Fruit fly (Drosophila melanogaster): ENCODE data around the gene CG12093.
A peak's percentile ranks its signal among the peaks of the same experiment; 100 is the strongest.

CG12093 gene

dm6 chr3L:2727023-2727422, 46.8 kb downstream of the CG12093 start:
- no peak for TF ChIP-seq cad (GFP tag; optimal IDR thresholded peaks at IDR 0.05)
- TF ChIP-seq Hmr (GFP tag; optimal IDR thresholded peaks at IDR 0.05), result peak; percentile 27
- TF ChIP-seq MTF-1 (GFP tag; optimal IDR thresholded peaks at IDR 0.05; ENCODE audit: borderline replicate concordance), result no peak
- TF ChIP-seq CG13424 (tag; optimal IDR thresholded peaks at IDR 0.05), result peak; percentile 23
- peak; percentile 26 for TF ChIP-seq fd3F (GFP tag; optimal IDR thresholded peaks at IDR 0.05)
- peak; percentile 45 for TF ChIP-seq CG15269 (tag; optimal IDR thresholded peaks at IDR 0.05)
- peak; percentile 39 for TF ChIP-seq Oli (tag; optimal IDR thresholded peaks at IDR 0.05)
- TF ChIP-seq CG7372 (GFP tag; IDR thresholded peaks at IDR 0.05), result peak; percentile 76
- peak; percentile 14 for TF ChIP-seq CG16815 (GFP tag; optimal IDR thresholded peaks at IDR 0.05)
- TF ChIP-seq CG10321 (GFP tag; IDR thresholded peaks at IDR 0.05), result peak; percentile 54; the same call in 1 of the 2 replicates
- TF ChIP-seq H2.0 (GFP tag; IDR thresholded peaks at IDR 0.05), result peak; percentile 68
- TF ChIP-seq btn (GFP tag; optimal IDR thresholded peaks at IDR 0.05), result no peak
- peak; percentile 44 for TF ChIP-seq nmo (GFP tag; optimal IDR thresholded peaks at IDR 0.05)
- no peak for TF ChIP-seq Eip74EF (GFP tag; optimal IDR thresholded peaks at IDR 0.05)
- peak; percentile 74; the same call in 2 of the 3 replicates for TF ChIP-seq CG11456 (GFP tag; IDR thresholded peaks at IDR 0.05)
- TF ChIP-seq cwo (GFP tag; optimal IDR thresholded peaks at IDR 0.05), result peak; percentile 26
- no peak for TF ChIP-seq hkb (optimal IDR thresholded peaks at IDR 0.05)
- TF ChIP-seq hkb (GFP tag; IDR thresholded peaks at IDR 0.05), result peak; percentile 56
- TF ChIP-seq danr (GFP tag; IDR thresholded peaks at IDR 0.05), result no peak
- TF ChIP-seq Doc3 (GFP tag; IDR thresholded peaks at IDR 0.05; ENCODE audit: partially characterized antibody), result no peak
- TF ChIP-seq ken (GFP tag; IDR thresholded peaks at IDR 0.05), result peak; percentile 51; the same call in 1 of the 3 replicates
- peak; percentile 56 for TF ChIP-seq ap (GFP tag; IDR thresholded peaks at IDR 0.05)
- TF ChIP-seq CG43689 (GFP tag; IDR thresholded peaks at IDR 0.05), result peak; percentile 21; the same call in 1 of the 2 replicates
- peak; percentile 72 for TF ChIP-seq row (GFP tag; IDR thresholded peaks at IDR 0.05)
- no peak for TF ChIP-seq pan (optimal IDR thresholded peaks at IDR 0.05)
- TF ChIP-seq pan (GFP tag; optimal IDR thresholded peaks at IDR 0.05 in 1 of 2, IDR thresholded peaks at IDR 0.05 in 1 of 2), result peak in 1 of 2 experiments; percentile 73
- TF ChIP-seq E2f2 (GFP tag; IDR thresholded peaks at IDR 0.05), result peak; percentile 39; the same call in 1 of the 2 replicates
- no peak for TF ChIP-seq prd (optimal IDR thresholded peaks at IDR 0.05)
- peak; percentile 80 for TF ChIP-seq prd (GFP tag; IDR thresholded peaks at IDR 0.05)
- peak; percentile 59; the same call in 3 of the 4 replicates for TF ChIP-seq Gug (GFP tag; IDR thresholded peaks at IDR 0.05)
- peak; percentile 62 for TF ChIP-seq Drgx (GFP tag; IDR thresholded peaks at IDR 0.05)
- peak; percentile 59 for TF ChIP-seq gem (tag; optimal IDR thresholded peaks at IDR 0.05)
- TF ChIP-seq Bdp1 (GFP tag; optimal IDR thresholded peaks at IDR 0.05), result no peak
- peak; percentile 57 for TF ChIP-seq CG32772 (GFP tag; IDR thresholded peaks at IDR 0.05)
- no peak for TF ChIP-seq Fer2 (tag; optimal IDR thresholded peaks at IDR 0.05)
- TF ChIP-seq CG6272 (GFP tag; IDR thresholded peaks at IDR 0.05), result peak; percentile 34; the same call in 1 of the 2 replicates
- TF ChIP-seq CG34422 (GFP tag; IDR thresholded peaks at IDR 0.05), result peak; percentile 55; the same call in 1 of the 3 replicates
- TF ChIP-seq Mrtf (GFP tag; IDR thresholded peaks at IDR 0.05), result peak; percentile 79
- TF ChIP-seq tna (GFP tag; IDR thresholded peaks at IDR 0.05; ENCODE audit: partially characterized antibody), result no peak
- peak; percentile 4 for TF ChIP-seq Xbp1 (GFP tag; optimal IDR thresholded peaks at IDR 0.05)
- TF ChIP-seq sug (tag; optimal IDR thresholded peaks at IDR 0.05), result peak; percentile 8
- peak; percentile 39; the same call in 1 of the 3 replicates for TF ChIP-seq otp (GFP tag; IDR thresholded peaks at IDR 0.05)
- TF ChIP-seq Awh (GFP tag; IDR thresholded peaks at IDR 0.05), result peak; percentile 45; the same call in 1 of the 2 replicates
- 0 out of 3 replicates have a peak, but pooled peaks have one; percentile 16 for TF ChIP-seq CG6175 (GFP tag; IDR thresholded peaks at IDR 0.05)
- TF ChIP-seq CG9215 (GFP tag; IDR thresholded peaks at IDR 0.05), result peak; percentile 65
- peak; percentile 81 for TF ChIP-seq CG32532 (GFP tag; IDR thresholded peaks at IDR 0.05)
- TF ChIP-seq CG3847 (GFP tag; IDR thresholded peaks at IDR 0.05), result peak; percentile 76
- TF ChIP-seq CG10274 (GFP tag; optimal IDR thresholded peaks at IDR 0.05), result no peak
- peak; percentile 75 for TF ChIP-seq lmd (GFP tag; IDR thresholded peaks at IDR 0.05)
- TF ChIP-seq hbn (GFP tag; IDR thresholded peaks at IDR 0.05; ENCODE audit: partially characterized antibody), result no peak
- TF ChIP-seq CG17328 (GFP tag; IDR thresholded peaks at IDR 0.05), result peak; percentile 62
